Worm (Caenorhabditis elegans) whole organism, mixed stage, embryonic: ENCODE results near the gene tbc-17.

ENCODE experiments used
- nhr-76 ChIP-seq: sonication (generic microtip); optimal IDR thresholded peaks from 2 replicates; lab custom pipeline; 2017; ENCODE audit warnings: missing biosample characterization, missing genetic modification characterization
- pha-4 ChIP-seq: fragments of 150-350 bp; optimal IDR thresholded peaks from 2 replicates; lab custom pipeline; 2018; ENCODE audit warnings: missing biosample characterization, missing genetic modification reagents, missing genetic modification characterization

DNA sequence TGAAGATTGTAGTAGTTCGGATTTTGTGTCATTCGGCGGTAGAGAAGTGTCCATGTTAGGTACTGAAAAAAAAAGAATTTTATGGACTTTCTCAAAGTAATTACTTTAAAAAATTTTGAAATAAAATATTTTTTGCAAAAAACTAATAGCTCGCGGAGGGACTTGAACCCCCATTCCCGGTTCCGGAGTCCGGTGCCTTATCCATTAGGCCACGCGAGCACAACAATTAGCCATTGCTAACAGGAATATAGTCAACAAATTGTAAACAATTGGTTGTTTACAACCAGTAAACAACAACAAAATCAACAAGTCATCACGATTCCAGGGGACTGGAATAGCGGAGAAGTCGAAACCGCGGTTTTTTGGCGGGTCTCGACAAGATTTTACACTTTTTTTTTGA is 34.4 kb downstream of the tbc-17 start:
- no peak for TF ChIP-seq pha-4
- no peak for TF ChIP-seq nhr-76 (tag; lab: Kevin White, UChicago)
